Worm (Caenorhabditis elegans): ENCODE measurements around the gene pgap-3.

The pgap-3 gene

DNA sequence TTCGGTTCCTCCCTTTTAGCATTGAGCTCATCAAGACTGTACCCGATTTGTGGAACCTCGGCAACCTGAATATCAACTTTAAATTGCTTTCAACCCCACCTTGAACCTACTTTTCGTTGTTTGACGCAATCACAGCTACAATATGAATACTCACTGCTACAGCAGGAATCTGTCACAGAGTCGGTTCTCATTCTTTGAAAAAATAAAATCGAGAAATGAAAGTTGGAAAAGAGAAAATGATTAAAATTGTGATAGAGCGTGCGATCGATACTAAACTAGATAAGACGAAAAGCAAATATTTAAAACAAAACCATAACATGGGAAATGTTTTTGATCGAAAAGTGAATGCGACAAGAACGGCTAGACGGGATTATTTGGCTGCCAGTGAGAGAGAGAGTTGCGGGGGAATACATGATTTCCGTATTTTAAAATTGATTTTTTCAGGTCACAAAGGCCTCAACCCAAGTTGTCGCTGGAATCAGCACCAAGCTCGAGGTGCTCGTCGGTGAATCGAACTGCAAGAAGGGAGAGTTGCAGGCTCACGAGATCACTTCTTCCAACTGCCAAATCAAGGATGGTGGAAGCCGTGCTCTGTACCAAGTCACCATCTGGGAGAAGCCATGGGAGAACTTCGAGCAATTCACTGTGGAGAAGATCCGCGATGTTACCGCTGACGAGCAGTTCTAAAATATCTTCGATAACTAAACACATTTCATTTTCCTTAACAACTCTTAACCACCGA, 2.7 kb downstream of the pgap-3 start, which contains the start of gene R01B10.3:
TSS of gene R01B10.3 (minus strand) at position 277 of the 742 bp plus-strand sequence.
- TF ChIP-seq ceh-34 (tag; optimal IDR thresholded peaks at IDR 0.05) (no peak), K09A11.1 (tag; optimal IDR thresholded peaks at IDR 0.05; ENCODE audit: insufficient read depth) (no peak), K02D7.2 (tag; optimal IDR thresholded peaks at IDR 0.05) (no peak), ceh-9 (tag; optimal IDR thresholded peaks at IDR 0.05) (no peak), tbx-7 (tag; optimal IDR thresholded peaks at IDR 0.05) (no peak), che-1 (tag; optimal IDR thresholded peaks at IDR 0.05) (no peak), ztf-16 (tag; optimal IDR thresholded peaks at IDR 0.05) (no peak), Y22D7AL.16 (tag; optimal IDR thresholded peaks at IDR 0.05) (no peak), F13H6.1 (tag; optimal IDR thresholded peaks at IDR 0.05) (no peak), eyg-1 (tag; optimal IDR thresholded peaks at IDR 0.05) (no peak), ama-1 (optimal IDR thresholded peaks at IDR 0.05) (no peak), ttx-3 (tag; optimal IDR thresholded peaks at IDR 0.05) (no peak), ceh-24 (tag; optimal IDR thresholded peaks at IDR 0.05) (no peak), C08G9.2 (tag; optimal IDR thresholded peaks at IDR 0.05) (no peak), sox-2 (GFP tag; IDR thresholded peaks at IDR 0.05) (no peak), ceh-14 (tag; optimal IDR thresholded peaks at IDR 0.05) (no peak)

DNA sequence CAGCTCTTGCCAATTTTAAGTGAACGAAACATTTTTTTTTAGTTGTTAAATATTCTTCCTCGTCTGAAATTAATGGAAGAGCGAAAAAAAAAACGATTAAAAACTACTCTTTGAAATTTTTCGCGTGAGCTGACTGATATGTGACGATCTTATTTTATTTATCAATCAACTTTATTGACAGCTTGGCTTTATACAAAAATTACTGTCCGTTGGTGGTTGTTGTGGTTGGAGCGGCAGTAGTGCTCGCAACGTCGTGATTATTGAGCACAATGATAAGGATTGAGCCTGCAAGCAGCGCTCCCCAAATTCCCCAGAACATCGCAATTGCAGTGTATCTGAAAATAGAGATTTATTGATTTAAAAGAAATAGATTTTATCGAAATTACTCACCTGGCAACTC, 3.3 kb downstream of the pgap-3 start:
- TF ChIP-seq ama-1 (optimal IDR thresholded peaks at IDR 0.05) = no peak
- no peak for TF ChIP-seq zip-5 (tag; optimal IDR thresholded peaks at IDR 0.05)
- no peak for TF ChIP-seq nhr-232 (tag; optimal IDR thresholded peaks at IDR 0.05)
- TF ChIP-seq unc-55 (GFP tag; optimal IDR thresholded peaks at IDR 0.05) = no peak
- TF ChIP-seq pqm-1 (tag; optimal IDR thresholded peaks at IDR 0.05) = no peak
- no peak for TF ChIP-seq ceh-22 (tag; optimal IDR thresholded peaks at IDR 0.05)
- no peak for TF ChIP-seq mec-3 (tag; optimal IDR thresholded peaks at IDR 0.05; ENCODE audit: borderline replicate concordance)
- no peak for TF ChIP-seq tbx-2 (tag; optimal IDR thresholded peaks at IDR 0.05)
- TF ChIP-seq ttx-3 (tag; optimal IDR thresholded peaks at IDR 0.05) = no peak
- TF ChIP-seq fax-1 (tag; optimal IDR thresholded peaks at IDR 0.05) = no peak
- TF ChIP-seq unc-42 (tag; optimal IDR thresholded peaks at IDR 0.05) = no peak
- TF ChIP-seq ahr-1 (tag; optimal IDR thresholded peaks at IDR 0.05) = no peak
- no peak for TF ChIP-seq tbx-7 (tag; optimal IDR thresholded peaks at IDR 0.05)
- no peak for TF ChIP-seq ceh-9 (tag; optimal IDR thresholded peaks at IDR 0.05)

- peak; percentile 10 for TF ChIP-seq unc-55 (GFP tag; optimal IDR thresholded peaks at IDR 0.05)
- no peak for TF ChIP-seq tbx-2 (tag; optimal IDR thresholded peaks at IDR 0.05)
- TF ChIP-seq rnt-1 (tag; optimal IDR thresholded peaks at IDR 0.05) = peak; percentile 29
- TF ChIP-seq F13H6.1 (tag; optimal IDR thresholded peaks at IDR 0.05) = no peak
- peak; percentile 13 for TF ChIP-seq nfya-1 (tag; optimal IDR thresholded peaks at IDR 0.05)
- TF ChIP-seq ceh-48 (tag; optimal IDR thresholded peaks at IDR 0.05) = peak; percentile 88
- TF ChIP-seq hlh-30 (tag; optimal IDR thresholded peaks at IDR 0.05; ENCODE audit: insufficient read depth) = peak; percentile 35
- TF ChIP-seq sox-2 (GFP tag; IDR thresholded peaks at IDR 0.05) = no peak
- TF ChIP-seq ceh-31 (tag; optimal IDR thresholded peaks at IDR 0.05) = peak; percentile 16
- TF ChIP-seq elt-2 (tag; optimal IDR thresholded peaks at IDR 0.05) = peak; percentile 69
- no peak for TF ChIP-seq zip-5 (tag; optimal IDR thresholded peaks at IDR 0.05)
- peak; percentile 45 for TF ChIP-seq pax-1 (tag; optimal IDR thresholded peaks at IDR 0.05)
Observed at ce11 chrV:6043275-6044271, 4.1 kb downstream of the pgap-3 start, which contains the start of gene cpi-2. Gene cpi-2, plus strand, starts transcription at chrV:6044062.

DNA sequence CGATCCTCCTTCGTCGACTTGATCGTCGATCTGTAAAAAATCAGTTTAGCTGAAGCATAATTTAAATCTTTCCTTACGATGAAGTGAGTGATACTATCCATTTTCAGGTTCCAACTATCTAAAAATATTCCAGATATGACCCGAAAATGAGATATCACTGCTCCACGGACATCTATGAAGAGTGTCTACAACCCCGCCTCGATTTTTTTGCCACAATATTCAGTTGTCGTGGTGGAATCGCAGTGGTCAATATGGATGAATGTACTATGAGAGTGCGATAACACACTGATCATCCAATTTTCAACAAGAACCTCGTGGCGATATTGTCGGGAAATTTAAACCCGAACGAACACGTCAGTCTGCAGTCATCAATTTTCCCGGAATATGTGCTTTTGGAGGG, 6.3 kb downstream of the pgap-3 start, which contains the start of gene R01B10.2:
TSS of gene R01B10.2 (minus strand) at position 101 of the 400 bp plus-strand sequence.
- no peak for TF ChIP-seq eyg-1 (tag; optimal IDR thresholded peaks at IDR 0.05)
- TF ChIP-seq ama-1 (optimal IDR thresholded peaks at IDR 0.05) = no peak
- TF ChIP-seq fkh-6 (tag; optimal IDR thresholded peaks at IDR 0.05) = no peak
- no peak for TF ChIP-seq che-1 (tag; optimal IDR thresholded peaks at IDR 0.05)
